Worm (Caenorhabditis elegans): ENCODE results near the gene H03A11.13.

The H03A11.13 gene

ce11 chrX:15173303-15173904 is 39.6 kb downstream of the H03A11.13 start, which contains the start of gene ucr-2.2 (continued):
- TF ChIP-seq ahr-1 (tag; optimal IDR thresholded peaks at IDR 0.05) (no peak), C08G9.2 (tag; optimal IDR thresholded peaks at IDR 0.05) (no peak), unc-55 (GFP tag; optimal IDR thresholded peaks at IDR 0.05) (no peak), ceh-6 (GFP tag; optimal IDR thresholded peaks at IDR 0.05) (peak; percentile 11), madf-2 (tag; optimal IDR thresholded peaks at IDR 0.05) (peak; percentile 52), C38D4.7 (GFP tag; optimal IDR thresholded peaks at IDR 0.05) (peak; percentile 2), dve-1 (tag; optimal IDR thresholded peaks at IDR 0.05) (no peak), lim-6 (tag; optimal IDR thresholded peaks at IDR 0.05) (no peak), K09A11.1 (tag; optimal IDR thresholded peaks at IDR 0.05; ENCODE audit: insufficient read depth) (no peak), ets-4 (tag; optimal IDR thresholded peaks at IDR 0.05) (peak; percentile 8), ceh-18 (tag; optimal IDR thresholded peaks at IDR 0.05) (peak; percentile 45), eyg-1 (tag; optimal IDR thresholded peaks at IDR 0.05) (no peak), pag-3 (tag; optimal IDR thresholded peaks at IDR 0.05; ENCODE audit: borderline replicate concordance) (no peak), Y22D7AL.16 (tag; optimal IDR thresholded peaks at IDR 0.05) (no peak), fkh-6 (tag; optimal IDR thresholded peaks at IDR 0.05) (no peak), pat-9 (tag; optimal IDR thresholded peaks at IDR 0.05) (peak; percentile 39), pha-4 (tag; optimal IDR thresholded peaks at IDR 0.05) (no peak), ceh-9 (tag; optimal IDR thresholded peaks at IDR 0.05) (no peak), lin-11 (tag; optimal IDR thresholded peaks at IDR 0.05) (no peak), fax-1 (tag; optimal IDR thresholded peaks at IDR 0.05) (no peak), nhr-11 (tag; optimal IDR thresholded peaks at IDR 0.05) (no peak), npax-4 (tag; optimal IDR thresholded peaks at IDR 0.05) (no peak), che-1 (tag; optimal IDR thresholded peaks at IDR 0.05) (peak; percentile 32), ttx-3 (tag; optimal IDR thresholded peaks at IDR 0.05) (no peak), nfya-1 (tag; optimal IDR thresholded peaks at IDR 0.05) (peak; percentile 60), pax-1 (tag; optimal IDR thresholded peaks at IDR 0.05) (no peak), gmeb-2 (tag; optimal IDR thresholded peaks at IDR 0.05) (peak; percentile 23), ceh-24 (tag; optimal IDR thresholded peaks at IDR 0.05) (no peak), ceh-45 (GFP tag; IDR thresholded peaks at IDR 0.05) (no peak), pros-1 (tag; optimal IDR thresholded peaks at IDR 0.05) (no peak), hlh-30 (tag; optimal IDR thresholded peaks at IDR 0.05; ENCODE audit: insufficient read depth) (no peak), unc-42 (tag; optimal IDR thresholded peaks at IDR 0.05) (peak; percentile 33), hlh-13 (GFP tag; optimal IDR thresholded peaks at IDR 0.05) (no peak), ama-1 (optimal IDR thresholded peaks at IDR 0.05) (no peak), pha-2 (tag; optimal IDR thresholded peaks at IDR 0.05) (peak; percentile 9), ceh-19 (GFP tag; optimal IDR thresholded peaks at IDR 0.05) (no peak), unc-86 (tag; optimal IDR thresholded peaks at IDR 0.05) (peak; percentile 33), tbx-2 (tag; optimal IDR thresholded peaks at IDR 0.05) (peak; percentile 45), nhr-232 (tag; optimal IDR thresholded peaks at IDR 0.05) (no peak)

ce11 chrX:15170958-15171357 is 42.1 kb downstream of the H03A11.13 start:
- TF ChIP-seq elt-4 (tag; optimal IDR thresholded peaks at IDR 0.05), result no peak
- no peak for TF ChIP-seq ceh-19 (GFP tag; optimal IDR thresholded peaks at IDR 0.05)
- no peak for TF ChIP-seq tbx-2 (tag; optimal IDR thresholded peaks at IDR 0.05)
- TF ChIP-seq che-1 (tag; optimal IDR thresholded peaks at IDR 0.05), result no peak
- TF ChIP-seq unc-42 (tag; optimal IDR thresholded peaks at IDR 0.05), result no peak
- no peak for TF ChIP-seq hlh-30 (tag; optimal IDR thresholded peaks at IDR 0.05; ENCODE audit: insufficient read depth)
- no peak for TF ChIP-seq lin-11 (tag; optimal IDR thresholded peaks at IDR 0.05)
- TF ChIP-seq ceh-14 (tag; optimal IDR thresholded peaks at IDR 0.05), result no peak
- TF ChIP-seq ceh-9 (tag; optimal IDR thresholded peaks at IDR 0.05), result no peak
- TF ChIP-seq dmd-4 (tag; optimal IDR thresholded peaks at IDR 0.05; ENCODE audit: borderline replicate concordance), result no peak
- TF ChIP-seq fax-1 (tag; optimal IDR thresholded peaks at IDR 0.05), result no peak
- TF ChIP-seq ttx-3 (tag; optimal IDR thresholded peaks at IDR 0.05), result no peak
- TF ChIP-seq ceh-31 (tag; optimal IDR thresholded peaks at IDR 0.05), result no peak
- no peak for TF ChIP-seq ceh-48 (tag; optimal IDR thresholded peaks at IDR 0.05)
- no peak for TF ChIP-seq pha-2 (tag; optimal IDR thresholded peaks at IDR 0.05)
